Worm (Caenorhabditis elegans) whole organism, L4/young adult: ENCODE data around the gene C43H6.4.

Experiments
- W03F9.2 ChIP-seq: fragments of 150-350 bp; optimal IDR thresholded peaks from 2 replicates; lab custom pipeline; 2014; ENCODE audit warnings: missing biosample characterization, missing genetic modification characterization
- dao-5 ChIP-seq: sonication (generic microtip); optimal IDR thresholded peaks from 2 replicates; lab custom pipeline; 2016; ENCODE audit warnings: missing genotype, missing genetic modification characterization, moderate library complexity, missing compliant biosample characterization
- him-1 ChIP-seq: sonication (generic microtip); optimal IDR thresholded peaks from 2 replicates; lab custom pipeline; 2016; ENCODE audit warnings: missing genotype, missing genetic modification reagents, missing genetic modification characterization, missing compliant biosample characterization

DNA sequence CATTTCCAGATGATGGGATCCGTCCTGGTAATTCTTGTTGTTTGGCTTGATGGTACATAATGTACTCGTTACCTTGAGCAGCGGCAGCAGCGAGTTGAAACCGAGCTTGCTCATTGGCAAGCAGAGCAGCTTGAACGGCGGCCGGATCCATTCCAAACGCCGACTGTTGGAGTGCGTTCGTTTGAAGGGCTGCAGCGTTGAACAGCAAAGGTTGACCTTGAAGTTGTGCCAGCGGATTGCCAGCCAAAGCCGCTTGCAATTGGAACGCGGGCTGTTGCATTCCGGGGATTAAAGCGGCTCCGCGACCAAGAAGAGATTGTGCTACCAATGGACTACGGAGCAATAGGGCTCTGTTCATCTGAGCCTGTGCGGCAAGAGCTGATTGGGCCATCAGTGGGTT is 42.4 kb downstream of the C43H6.4 start:
- TF ChIP-seq him-1 (tag; lab: Kevin White, UChicago) (no peak), dao-5 (no peak), W03F9.2 (tag; lab: Kevin White, UChicago) (no peak)
